Fruit fly (Drosophila melanogaster): ENCODE results near the gene Mcm10.

Gene Mcm10

DNA sequence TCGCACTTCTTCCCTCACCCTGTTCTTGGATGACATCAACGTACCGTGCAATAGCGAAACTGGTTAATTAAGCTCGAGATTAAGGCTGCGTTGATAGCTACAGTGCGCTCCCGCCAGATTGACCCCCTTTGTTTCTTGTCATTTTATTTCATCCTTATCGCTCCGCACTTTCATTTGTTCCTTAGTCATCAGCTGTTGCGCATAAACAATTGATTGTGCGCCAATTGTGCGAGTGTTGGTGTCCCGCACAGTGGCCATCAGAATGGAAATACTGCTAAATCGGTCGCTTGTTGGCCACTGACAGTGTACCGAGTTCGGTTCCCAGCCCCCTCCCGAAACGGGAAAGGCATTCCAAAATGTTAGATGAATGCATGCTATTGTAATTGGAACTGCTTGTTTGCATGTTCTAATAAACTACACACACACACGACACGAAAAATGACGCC, 39.9 kb downstream of the Mcm10 start:
- TF ChIP-seq fru (GFP tag; optimal IDR thresholded peaks at IDR 0.05) (no peak), OdsH (GFP tag; optimal IDR thresholded peaks at IDR 0.05) (peak; percentile 4), HLH106 (tag; optimal IDR thresholded peaks at IDR 0.05) (peak; percentile 27), Rel (GFP tag; optimal IDR thresholded peaks at IDR 0.05) (no peak), Rel (tag; optimal IDR thresholded peaks at IDR 0.05) (peak; percentile 56), CG32264 (GFP tag; optimal IDR thresholded peaks at IDR 0.05) (no peak), foxo (GFP tag; optimal IDR thresholded peaks at IDR 0.05) (peak in 1 of 2 experiments; percentile 34), h (GFP tag; optimal IDR thresholded peaks at IDR 0.05) (no peak), Hr78 (GFP tag; optimal IDR thresholded peaks at IDR 0.05) (no peak), psq (GFP tag; optimal IDR thresholded peaks at IDR 0.05) (peak; percentile 50), dmrt93B (GFP tag; optimal IDR thresholded peaks at IDR 0.05) (no peak), Myc (optimal IDR thresholded peaks at IDR 0.05) (no peak), sv (GFP tag; optimal IDR thresholded peaks at IDR 0.05) (no peak), Hr83 (GFP tag; optimal IDR thresholded peaks at IDR 0.05; ENCODE audit: poor library complexity, severe bottlenecking) (no peak), woc (GFP tag; optimal IDR thresholded peaks at IDR 0.05) (no peak), br (GFP tag; optimal IDR thresholded peaks at IDR 0.05) (peak; percentile 16), rgr (GFP tag; optimal IDR thresholded peaks at IDR 0.05) (no peak), Abd-B (GFP tag; optimal IDR thresholded peaks at IDR 0.05) (no peak), CG9705 (GFP tag; optimal IDR thresholded peaks at IDR 0.05) (no peak)

DNA sequence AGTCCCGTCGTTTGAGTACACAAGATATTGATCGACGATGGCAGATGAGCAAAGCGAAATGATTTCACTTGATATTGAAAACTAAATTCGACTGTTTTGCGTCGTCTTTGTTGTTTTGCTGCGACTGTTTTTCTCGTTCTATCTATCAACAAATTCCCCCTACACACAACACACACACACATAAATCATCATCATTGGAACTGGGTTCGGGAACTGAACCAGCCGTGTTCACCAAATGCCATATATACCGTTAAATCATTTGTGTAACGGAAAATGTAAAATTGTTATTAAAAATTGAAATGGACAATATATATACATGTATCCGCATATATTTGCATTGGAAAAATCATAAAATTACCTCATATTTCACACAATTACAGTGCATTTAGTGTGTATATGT, 40.7 kb downstream of the Mcm10 start, which contains the start of gene Atg18b:
Atg18b (minus strand) TSS at position 177 of the 400 bp plus-strand sequence.
- no peak for TF ChIP-seq Myc (optimal IDR thresholded peaks at IDR 0.05)
- no peak for TF ChIP-seq Mio (GFP tag; optimal IDR thresholded peaks at IDR 0.05)
- TF ChIP-seq Hr83 (GFP tag; optimal IDR thresholded peaks at IDR 0.05; ENCODE audit: poor library complexity, severe bottlenecking) = no peak
- no peak for TF ChIP-seq Vsx2 (GFP tag; optimal IDR thresholded peaks at IDR 0.05; ENCODE audit: partially characterized antibody)
- TF ChIP-seq Jra (GFP tag; optimal IDR thresholded peaks at IDR 0.05) = no peak
- no peak for TF ChIP-seq Rel (GFP tag; optimal IDR thresholded peaks at IDR 0.05)
- peak; percentile 100 for TF ChIP-seq Rel (tag; optimal IDR thresholded peaks at IDR 0.05)
- no peak for TF ChIP-seq woc (GFP tag; optimal IDR thresholded peaks at IDR 0.05)
- no peak for TF ChIP-seq sv (GFP tag; optimal IDR thresholded peaks at IDR 0.05)
- no peak for TF ChIP-seq tai (GFP tag; optimal IDR thresholded peaks at IDR 0.05)

DNA sequence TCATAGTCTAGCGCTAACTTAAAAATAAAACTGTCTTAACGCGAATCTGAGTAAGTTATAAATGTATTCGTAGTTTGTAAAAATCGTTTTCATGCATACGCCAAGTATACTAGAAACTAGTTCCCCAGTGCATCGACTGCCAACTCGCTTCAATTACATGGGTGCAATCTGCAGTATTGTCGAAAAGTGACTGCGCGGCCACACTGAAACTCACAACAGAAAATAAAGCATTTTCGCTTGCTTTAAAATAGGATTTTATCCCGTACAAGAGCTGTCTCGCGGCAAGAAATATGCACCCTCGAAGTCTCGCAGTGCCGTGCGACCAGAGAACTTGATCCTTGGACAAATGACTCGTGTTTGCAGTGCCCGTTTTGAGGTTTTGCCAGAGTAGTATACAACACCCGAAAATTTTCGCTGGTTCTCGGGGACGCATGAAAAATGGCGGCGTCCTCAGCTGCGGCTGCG, 41.4 kb downstream of the Mcm10 start, which contains the start of gene CG8677:
CG8677 (plus strand) TSS at position 199 of the 465 bp plus-strand sequence.
- TF ChIP-seq Rel (GFP tag; optimal IDR thresholded peaks at IDR 0.05) (no peak), Rel (tag; optimal IDR thresholded peaks at IDR 0.05) (peak; percentile 72), usp (GFP tag; optimal IDR thresholded peaks at IDR 0.05) (no peak)

DNA sequence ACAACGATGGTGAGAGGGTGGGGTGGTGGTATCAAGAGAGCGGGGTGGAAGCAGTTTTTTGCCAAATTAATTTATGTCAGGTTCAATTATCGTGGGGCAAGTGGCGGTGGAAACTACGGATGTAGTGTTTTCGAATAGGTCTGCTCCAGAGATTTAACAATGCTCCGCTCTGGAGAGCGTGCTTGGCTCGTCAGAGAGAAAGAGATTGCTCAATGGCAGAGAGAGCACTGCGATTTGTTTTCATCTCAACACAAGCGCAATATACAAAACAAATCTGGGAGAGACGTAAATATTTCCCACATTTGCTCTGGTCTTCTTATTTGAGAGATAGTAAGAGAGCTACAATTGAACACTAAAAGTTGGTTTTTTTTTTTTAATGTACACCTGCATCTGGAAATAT, 42.0 kb downstream of the Mcm10 start:
- TF ChIP-seq Dif (GFP tag; optimal IDR thresholded peaks at IDR 0.05; ENCODE audit: partially characterized antibody) (peak; percentile 82), dl (GFP tag; optimal IDR thresholded peaks at IDR 0.05; ENCODE audit: insufficient read depth in 1 of 2, partially characterized antibody in 2 of 2) (peak in 1 of 2 experiments; percentile 81), Mio (GFP tag; optimal IDR thresholded peaks at IDR 0.05) (no peak)
